Fruit fly (Drosophila melanogaster): Measurements from ENCODE around the gene CG9586.

CG9586 gene

dm6 chr2L:9149426-9149825 lies 16.9 kb downstream of the CG9586 start:
- TF ChIP-seq OdsH (GFP tag; optimal IDR thresholded peaks at IDR 0.05) = no peak
- TF ChIP-seq Jra (GFP tag; optimal IDR thresholded peaks at IDR 0.05) = no peak
- no peak for TF ChIP-seq CrebA (GFP tag; optimal IDR thresholded peaks at IDR 0.05; ENCODE audit: borderline replicate concordance)
- no peak for TF ChIP-seq rgr (GFP tag; optimal IDR thresholded peaks at IDR 0.05)
- TF ChIP-seq Abd-B (GFP tag; optimal IDR thresholded peaks at IDR 0.05) = no peak

- TF ChIP-seq N (GFP tag; optimal IDR thresholded peaks at IDR 0.05) = no peak
- no peak for TF ChIP-seq Dif (GFP tag; optimal IDR thresholded peaks at IDR 0.05; ENCODE audit: partially characterized antibody)
- no peak for TF ChIP-seq Jra (GFP tag; optimal IDR thresholded peaks at IDR 0.05)
- no peak for TF ChIP-seq Rel (GFP tag; optimal IDR thresholded peaks at IDR 0.05)
- TF ChIP-seq Rel (tag; optimal IDR thresholded peaks at IDR 0.05) = no peak
- no peak for TF ChIP-seq CG32264 (GFP tag; optimal IDR thresholded peaks at IDR 0.05)
- TF ChIP-seq h (GFP tag; optimal IDR thresholded peaks at IDR 0.05) = no peak
- TF ChIP-seq Hr78 (GFP tag; optimal IDR thresholded peaks at IDR 0.05) = no peak
- no peak for TF ChIP-seq ey (GFP tag; optimal IDR thresholded peaks at IDR 0.05)
- TF ChIP-seq dsf (GFP tag; optimal IDR thresholded peaks at IDR 0.05; ENCODE audit: borderline replicate concordance) = no peak
- TF ChIP-seq sage (GFP tag; optimal IDR thresholded peaks at IDR 0.05) = no peak
- no peak for TF ChIP-seq foxo (GFP tag; optimal IDR thresholded peaks at IDR 0.05)
- no peak for TF ChIP-seq Mio (GFP tag; optimal IDR thresholded peaks at IDR 0.05)
- no peak for TF ChIP-seq Hnf4 (GFP tag; optimal IDR thresholded peaks at IDR 0.05)
- TF ChIP-seq woc (GFP tag; optimal IDR thresholded peaks at IDR 0.05) = no peak
- TF ChIP-seq sv (GFP tag; optimal IDR thresholded peaks at IDR 0.05) = no peak
- no peak for TF ChIP-seq Sp1 (GFP tag; optimal IDR thresholded peaks at IDR 0.05)
- TF ChIP-seq Dfd (GFP tag; optimal IDR thresholded peaks at IDR 0.05) = no peak
- no peak for TF ChIP-seq dmrt93B (GFP tag; optimal IDR thresholded peaks at IDR 0.05)
These were observed 18.2 kb downstream of the CG9586 start for dm6 chr2L:9148133-9148532.

DNA sequence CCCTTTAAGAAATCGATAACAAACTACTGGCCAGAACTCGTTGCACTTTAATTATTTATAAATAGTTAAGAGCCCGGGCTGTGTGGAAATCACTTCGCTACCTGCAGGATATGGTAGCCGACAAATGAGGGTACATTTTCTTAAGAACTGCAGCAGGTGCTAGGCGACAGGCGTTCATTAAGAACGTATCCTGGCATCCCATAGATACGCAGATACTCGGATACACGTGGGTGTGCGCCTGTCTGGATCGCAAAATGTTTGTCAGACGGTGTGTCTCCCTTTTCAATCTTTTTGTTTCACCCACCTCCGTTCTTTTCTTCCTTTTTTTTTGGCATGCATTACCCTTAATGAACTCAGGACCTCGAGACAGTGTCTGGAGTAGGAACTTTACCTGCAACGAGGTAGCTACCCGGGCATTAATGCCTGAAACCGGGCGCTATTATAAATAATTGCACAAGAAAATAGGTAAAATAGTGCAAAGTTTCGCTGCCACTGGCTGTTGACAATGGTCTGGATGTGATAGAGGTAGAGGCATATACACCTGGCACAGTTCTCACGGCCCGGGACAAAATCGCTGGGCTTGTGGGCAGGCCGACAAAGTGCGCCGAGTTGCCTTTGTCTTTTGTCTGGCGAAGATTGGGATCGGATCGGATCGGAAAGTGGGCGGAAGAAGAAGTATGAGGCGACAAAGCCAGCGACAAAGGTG lies 19.9 kb downstream of the CG9586 start:
- TF ChIP-seq Dfd (GFP tag; optimal IDR thresholded peaks at IDR 0.05) (no peak), GATAd (GFP tag; optimal IDR thresholded peaks at IDR 0.05) (no peak), dmrt93B (GFP tag; optimal IDR thresholded peaks at IDR 0.05) (no peak), h (GFP tag; optimal IDR thresholded peaks at IDR 0.05) (no peak), fru (GFP tag; optimal IDR thresholded peaks at IDR 0.05) (no peak), sv (GFP tag; optimal IDR thresholded peaks at IDR 0.05) (no peak), Rel (GFP tag; optimal IDR thresholded peaks at IDR 0.05) (no peak), Rel (tag; optimal IDR thresholded peaks at IDR 0.05) (no peak), woc (GFP tag; optimal IDR thresholded peaks at IDR 0.05) (no peak), CG32264 (GFP tag; optimal IDR thresholded peaks at IDR 0.05) (no peak), CG9705 (GFP tag; optimal IDR thresholded peaks at IDR 0.05) (no peak), br (GFP tag; optimal IDR thresholded peaks at IDR 0.05) (no peak)

DNA sequence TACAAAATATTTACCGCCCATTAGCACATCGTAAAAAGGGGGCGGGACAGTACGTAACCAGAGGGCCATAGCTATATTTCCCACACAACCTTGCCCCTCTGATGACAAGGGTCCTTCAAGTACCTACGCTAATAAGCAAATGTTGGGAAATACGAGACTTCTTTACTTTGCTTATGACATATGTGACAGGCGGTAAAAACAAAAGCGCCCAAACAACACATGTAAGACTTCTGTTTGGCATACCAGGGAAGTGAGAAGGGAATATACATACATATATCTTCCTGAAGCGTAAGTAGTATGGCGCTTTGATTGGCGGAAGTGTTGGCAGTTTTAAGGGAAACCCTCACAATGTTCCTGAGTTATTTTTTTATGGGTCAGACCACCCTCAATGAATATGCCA lies 20.6 kb downstream of the CG9586 start:
- TF ChIP-seq psq (GFP tag; optimal IDR thresholded peaks at IDR 0.05) (no peak), Dif (GFP tag; optimal IDR thresholded peaks at IDR 0.05; ENCODE audit: partially characterized antibody) (no peak), OdsH (GFP tag; optimal IDR thresholded peaks at IDR 0.05) (no peak), foxo (GFP tag; optimal IDR thresholded peaks at IDR 0.05) (no peak), dmrt93B (GFP tag; optimal IDR thresholded peaks at IDR 0.05) (no peak), GATAd (GFP tag; optimal IDR thresholded peaks at IDR 0.05) (no peak), Vsx2 (GFP tag; optimal IDR thresholded peaks at IDR 0.05; ENCODE audit: partially characterized antibody) (no peak), sage (GFP tag; optimal IDR thresholded peaks at IDR 0.05) (no peak), Dfd (GFP tag; optimal IDR thresholded peaks at IDR 0.05) (no peak), sv (GFP tag; optimal IDR thresholded peaks at IDR 0.05) (no peak), fru (GFP tag; optimal IDR thresholded peaks at IDR 0.05) (no peak), Myc (optimal IDR thresholded peaks at IDR 0.05) (no peak), Abd-B (GFP tag; optimal IDR thresholded peaks at IDR 0.05) (no peak), Mio (GFP tag; optimal IDR thresholded peaks at IDR 0.05) (no peak), Rel (GFP tag; optimal IDR thresholded peaks at IDR 0.05) (no peak), Rel (tag; optimal IDR thresholded peaks at IDR 0.05) (no peak), CrebA (GFP tag; optimal IDR thresholded peaks at IDR 0.05; ENCODE audit: borderline replicate concordance) (no peak), rgr (GFP tag; optimal IDR thresholded peaks at IDR 0.05) (no peak), dsf (GFP tag; optimal IDR thresholded peaks at IDR 0.05; ENCODE audit: borderline replicate concordance) (no peak), Sp1 (GFP tag; optimal IDR thresholded peaks at IDR 0.05) (no peak)

DNA sequence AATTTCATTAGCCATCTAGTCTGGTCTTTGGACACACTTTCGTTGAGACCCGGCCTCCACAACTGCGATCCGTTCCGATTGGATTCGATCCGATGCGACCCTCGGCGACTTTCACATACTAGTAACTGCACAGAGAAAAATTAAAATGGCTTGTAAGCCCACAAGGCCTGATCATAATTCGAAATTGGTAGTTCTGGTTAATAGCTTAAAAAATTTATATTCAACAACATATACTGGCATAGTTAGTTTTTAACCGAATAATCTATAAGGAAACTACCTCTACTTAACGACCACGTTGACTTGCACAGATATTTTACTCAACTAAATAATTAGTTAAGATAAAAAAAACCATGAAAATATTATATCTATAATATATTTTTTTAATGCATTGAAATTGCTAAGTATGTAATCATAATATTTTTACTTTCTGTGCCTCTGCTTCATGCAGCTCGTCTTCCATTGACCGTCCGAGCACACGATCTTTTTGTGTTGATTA lies 25.3 kb downstream of the CG9586 start:
- TF ChIP-seq Rel (GFP tag; optimal IDR thresholded peaks at IDR 0.05) (no peak), Rel (tag; optimal IDR thresholded peaks at IDR 0.05) (no peak), psq (GFP tag; optimal IDR thresholded peaks at IDR 0.05) (no peak), pan (optimal IDR thresholded peaks at IDR 0.05) (no peak), CG9705 (GFP tag; optimal IDR thresholded peaks at IDR 0.05) (no peak), sage (GFP tag; optimal IDR thresholded peaks at IDR 0.05) (no peak), br (GFP tag; optimal IDR thresholded peaks at IDR 0.05) (no peak), dsf (GFP tag; optimal IDR thresholded peaks at IDR 0.05; ENCODE audit: borderline replicate concordance) (no peak), tai (GFP tag; optimal IDR thresholded peaks at IDR 0.05) (no peak), HLH106 (tag; optimal IDR thresholded peaks at IDR 0.05) (no peak), OdsH (GFP tag; optimal IDR thresholded peaks at IDR 0.05) (no peak), Abd-B (GFP tag; optimal IDR thresholded peaks at IDR 0.05) (no peak), Dfd (GFP tag; optimal IDR thresholded peaks at IDR 0.05) (no peak), dmrt93B (GFP tag; optimal IDR thresholded peaks at IDR 0.05) (no peak), usp (GFP tag; optimal IDR thresholded peaks at IDR 0.05) (no peak), ey (GFP tag; optimal IDR thresholded peaks at IDR 0.05) (no peak), Myc (optimal IDR thresholded peaks at IDR 0.05) (no peak)
